Worm (Caenorhabditis elegans) whole organism, L1 larva: ENCODE results near the gene T04A8.13.

ENCODE experiments used
- C04F5.9 ChIP-seq: sonication (generic microtip); optimal IDR thresholded peaks from 2 replicates; lab custom pipeline; 2016; ENCODE audit warnings: missing genetic modification characterization, missing compliant biosample characterization
- F16B12.6 ChIP-seq: fragments of 150-350 bp; optimal IDR thresholded peaks from 2 replicates; lab custom pipeline; 2014; ENCODE audit warnings: missing biosample characterization, missing genetic modification characterization
- ceh-82 ChIP-seq, 3 experiments: fragments of 150-350 bp in 1 of 3; sonication (generic microtip) in 2 of 3; optimal IDR thresholded peaks; 2 replicates each; lab custom pipeline; 2014 to 2017; ENCODE audit warnings: missing biosample characterization in 3 of 3, missing genetic modification characterization in 3 of 3
- egl-13 ChIP-seq: sonication (generic microtip); optimal IDR thresholded peaks from 2 replicates; lab custom pipeline; 2016; ENCODE audit warnings: missing genotype, missing genetic modification reagents, missing genetic modification characterization, missing compliant biosample characterization
- lin-13 ChIP-seq: fragments of 150-350 bp; optimal IDR thresholded peaks from 2 replicates; lab custom pipeline; 2014; ENCODE audit warnings: missing biosample characterization, missing genetic modification reagents, missing genetic modification characterization
- lin-15B ChIP-seq: fragments of 150-350 bp; sonication (generic microtip); optimal IDR thresholded peaks from 3 replicates; lab custom pipeline; 2014; ENCODE audit warnings: missing biosample characterization, missing genetic modification characterization
- lir-3 ChIP-seq: sonication (generic microtip); optimal IDR thresholded peaks from 2 replicates; lab custom pipeline; 2016; ENCODE audit warnings: mild to moderate bottlenecking, missing genetic modification characterization, moderate library complexity, missing compliant biosample characterization; ENCODE audit not compliant: poor library complexity
- nhr-76 ChIP-seq: sonication (generic microtip); optimal IDR thresholded peaks from 2 replicates; lab custom pipeline; 2017; ENCODE audit warnings: missing biosample characterization, missing genetic modification characterization
- pqm-1 ChIP-seq: sonication (generic microtip); optimal IDR thresholded peaks from 3 replicates; lab custom pipeline; 2017; ENCODE audit warnings: missing biosample characterization, missing genetic modification characterization
- rnt-1 ChIP-seq: sonication (generic microtip); optimal IDR thresholded peaks from 2 replicates; lab custom pipeline; 2016; ENCODE audit warnings: mild to moderate bottlenecking, missing genetic modification characterization, moderate library complexity, missing compliant biosample characterization
- unc-130 ChIP-seq: fragments of 150-350 bp; optimal IDR thresholded peaks from 2 replicates; lab custom pipeline; 2017; ENCODE audit warnings: missing biosample characterization, missing genetic modification characterization, inconsistent platforms

- TF ChIP-seq egl-13 (tag; lab: Kevin White, UChicago) (no peak), lin-15B (no peak), pqm-1 (tag; lab: Kevin White, UChicago) (no peak), F16B12.6 (tag; lab: Kevin White, UChicago) (no peak), lin-13 (GFP tag; lab: Kevin White, UChicago) (no peak), rnt-1 (tag; lab: Kevin White, UChicago) (no peak), nhr-76 (tag; lab: Kevin White, UChicago) (no peak), C04F5.9 (no peak), lir-3 (no peak), unc-130 (no peak), ceh-82 (tag; optimal IDR thresholded peaks at IDR 0.05; lab: Kevin White, UChicago) (no peak)
These were observed 17.8 kb upstream of the T04A8.13 start, which contains the start of gene ppat-1 for ce11 chrIII:4688965-4689364.
